Worm (Caenorhabditis elegans): ENCODE data around the gene K03D3.2.

The K03D3.2 gene

ce11 chrIV:16290745-16291144 lies 37.7 kb downstream of the K03D3.2 start, which contains the start of gene srz-75:
TSS of gene srz-75 (minus strand) at chrIV:16290845.
- no peak for TF ChIP-seq Y105C5A.15 (GFP tag; IDR thresholded peaks at IDR 0.05)
- TF ChIP-seq aha-1 (tag): peak; percentile 64
- no peak for TF ChIP-seq dmd-8 (GFP tag; IDR thresholded peaks at IDR 0.05)
- TF ChIP-seq unc-62 (GFP tag; optimal IDR thresholded peaks at IDR 0.05 in 1 of 2): peak in 1 of 2 experiments; percentile 77
- no peak for TF ChIP-seq unc-62 (tag; optimal IDR thresholded peaks at IDR 0.05)
- no peak for TF ChIP-seq nhr-42 (GFP tag; IDR thresholded peaks at IDR 0.05)

ce11 chrIV:16280614-16281013 lies 47.8 kb downstream of the K03D3.2 start, which contains the start of gene clec-191:
TSS of gene clec-191 (minus strand) at chrIV:16280714.
- TF ChIP-seq dmd-8 (GFP tag; IDR thresholded peaks at IDR 0.05): no peak
- no peak for TF ChIP-seq ceh-28 (tag; optimal IDR thresholded peaks at IDR 0.05)
- TF ChIP-seq F10B5.3 (tag; optimal IDR thresholded peaks at IDR 0.05): no peak
- no peak for TF ChIP-seq nhr-25 (tag; optimal IDR thresholded peaks at IDR 0.05; ENCODE audit: borderline replicate concordance, insufficient read depth)
- no peak for TF ChIP-seq lim-7 (GFP tag; IDR thresholded peaks at IDR 0.05)
- TF ChIP-seq lin-29 (GFP tag; IDR thresholded peaks at IDR 0.05): no peak
- TF ChIP-seq tag-97 (GFP tag; IDR thresholded peaks at IDR 0.05): no peak
- no peak for TF ChIP-seq mes-2 (tag; optimal IDR thresholded peaks at IDR 0.05; ENCODE audit: poor library complexity, severe bottlenecking)
- no peak for TF ChIP-seq nhr-6 (tag; optimal IDR thresholded peaks at IDR 0.05)
- TF ChIP-seq cey-2 (tag; optimal IDR thresholded peaks at IDR 0.05; ENCODE audit: borderline replicate concordance, insufficient read depth): no peak
- no peak for TF ChIP-seq aly-2 (tag; optimal IDR thresholded peaks at IDR 0.05)
- TF ChIP-seq hlh-11 (tag; optimal IDR thresholded peaks at IDR 0.05): no peak
- TF ChIP-seq arid-1 (GFP tag; conservative IDR thresholded peaks at IDR 0.05): no peak
- TF ChIP-seq duxl-1 (tag; optimal IDR thresholded peaks at IDR 0.05; ENCODE audit: poor library complexity): no peak
- no peak for TF ChIP-seq hif-1 (tag; optimal IDR thresholded peaks at IDR 0.05)
- TF ChIP-seq mxl-2 (GFP tag; conservative IDR thresholded peaks at IDR 0.05): no peak
- no peak for TF ChIP-seq sdz-12 (GFP tag; optimal IDR thresholded peaks at IDR 0.05)
- no peak for TF ChIP-seq lin-39 (tag; optimal IDR thresholded peaks at IDR 0.05)
- no peak for TF ChIP-seq daf-8 (GFP tag; IDR thresholded peaks at IDR 0.05)

All from whole organism, L4 larva.